Worm (Caenorhabditis elegans) whole organism, young adult: Measurements from ENCODE around the gene ash-2.

ENCODE experiments used
- B0019.2 ChIP-seq: fragments of 200-800 bp; sonication (Bioruptor generic); conservative IDR thresholded peaks from 2 replicates; pipeline ENCODE4 v1.3.6; 2022; ENCODE audit warnings: missing genetic modification reagents, missing genetic modification characterization, missing compliant biosample characterization
- B0261.1 ChIP-seq: sonication (generic microtip); optimal IDR thresholded peaks from 2 replicates; lab custom pipeline; 2016; ENCODE audit warnings: mild to moderate bottlenecking, missing genetic modification characterization, moderate library complexity, missing compliant biosample characterization
- B0336.3 ChIP-seq: fragments of 200-800 bp; sonication (Bioruptor generic); IDR thresholded peaks from 2 replicates; pipeline ENCODE4 v1.3.6; 2022; ENCODE audit warnings: missing genetic modification characterization, missing compliant biosample characterization
- C06A6.2 ChIP-seq: fragments of 200-800 bp; sonication (Bioruptor generic); conservative IDR thresholded peaks from 2 replicates; pipeline ENCODE4 v1.3.6; 2022; ENCODE audit warnings: missing genetic modification characterization, missing compliant biosample characterization
- D2030.7 ChIP-seq: fragments of 200-800 bp; sonication (Bioruptor generic); IDR thresholded peaks from 2 replicates; pipeline ENCODE4 v1.3.6; 2022; ENCODE audit warnings: missing genetic modification reagents, missing genetic modification characterization, missing compliant biosample characterization
- F22D6.2 ChIP-seq: sonication (generic microtip); optimal IDR thresholded peaks from 2 replicates; lab custom pipeline; 2016; ENCODE audit warnings: mild to moderate bottlenecking, missing genetic modification characterization, missing compliant biosample characterization
- F33H1.4 ChIP-seq: fragments of 200-800 bp; sonication (Bioruptor generic); IDR thresholded peaks from 2 replicates; pipeline ENCODE4 v1.3.6; 2022; ENCODE audit warnings: missing genetic modification reagents, missing genetic modification characterization, missing compliant biosample characterization
- F52B5.7 ChIP-seq: sonication (generic microtip); optimal IDR thresholded peaks from 2 replicates; lab custom pipeline; 2016; ENCODE audit warnings: mild to moderate bottlenecking, missing genetic modification characterization, missing compliant biosample characterization
- F55B11.4 ChIP-seq: sonication (generic microtip); optimal IDR thresholded peaks from 2 replicates; lab custom pipeline; 2016; ENCODE audit warnings: missing compliant biosample characterization, missing genetic modification characterization, borderline replicate concordance; ENCODE audit not compliant: insufficient read depth
- K12H6.12 ChIP-seq: fragments of 200-800 bp; sonication (Bioruptor generic); optimal IDR thresholded peaks from 2 replicates; lab custom pipeline; 2018; ENCODE audit warnings: mild to moderate bottlenecking, missing genetic modification characterization, missing compliant biosample characterization
- T07F8.4 ChIP-seq: sonication (generic microtip); optimal IDR thresholded peaks from 2 replicates; lab custom pipeline; 2016; ENCODE audit warnings: mild to moderate bottlenecking, missing genetic modification characterization, moderate library complexity, missing compliant biosample characterization
- T26A5.8 ChIP-seq: sonication (generic microtip); optimal IDR thresholded peaks from 2 replicates; lab custom pipeline; 2016; ENCODE audit warnings: missing genetic modification characterization, missing compliant biosample characterization
- Y56A3A.18 ChIP-seq: fragments of 200-800 bp; sonication (Bioruptor generic); IDR thresholded peaks from 2 replicates; pipeline ENCODE4 v1.3.6; 2022; ENCODE audit warnings: missing genetic modification reagents, missing genetic modification characterization, missing compliant biosample characterization
- Y67H2A.10 ChIP-seq: fragments of 200-800 bp; sonication (Bioruptor generic); conservative IDR thresholded peaks from 2 replicates; pipeline ENCODE4 v1.3.6; 2022; ENCODE audit warnings: missing genetic modification reagents, missing genetic modification characterization, missing compliant biosample characterization
- Y79H2A.3 ChIP-seq: fragments of 200-800 bp; sonication (Bioruptor generic); conservative IDR thresholded peaks from 2 replicates; pipeline ENCODE4 v1.3.6; 2022; ENCODE audit warnings: missing genetic modification reagents, missing genetic modification characterization, missing compliant biosample characterization
- Y95B8A.8 ChIP-seq: fragments of 200-800 bp; sonication (Bioruptor generic); IDR thresholded peaks from 2 replicates; pipeline ENCODE4 v1.3.6; 2022; ENCODE audit warnings: missing genetic modification reagents, missing genetic modification characterization, missing compliant biosample characterization
- akir-1 ChIP-seq: fragments of 200-800 bp; sonication (Bioruptor generic); optimal IDR thresholded peaks from 2 replicates; lab custom pipeline; 2018; ENCODE audit warnings: mild to moderate bottlenecking, missing genetic modification characterization, moderate library complexity, missing compliant biosample characterization
- aptf-2 ChIP-seq: fragments of 200-800 bp; sonication (Bioruptor generic); conservative IDR thresholded peaks from 2 replicates; pipeline ENCODE4 v1.3.6; 2022; ENCODE audit warnings: missing genetic modification reagents, missing genetic modification characterization, missing compliant biosample characterization
- atf-7 ChIP-seq: sonication (generic microtip); optimal IDR thresholded peaks from 2 replicates; lab custom pipeline; 2017; ENCODE audit warnings: mild to moderate bottlenecking, missing genetic modification characterization, missing compliant biosample characterization
- attf-3 ChIP-seq: fragments of 200-800 bp; sonication (Bioruptor generic); conservative IDR thresholded peaks from 2 replicates; pipeline ENCODE4 v1.3.6; 2022; ENCODE audit warnings: missing genetic modification reagents, missing genetic modification characterization, missing compliant biosample characterization
- attf-5 ChIP-seq: fragments of 200-800 bp; sonication (Bioruptor generic); optimal IDR thresholded peaks from 2 replicates; lab custom pipeline; 2018; ENCODE audit warnings: mild to moderate bottlenecking, missing genetic modification characterization, missing compliant biosample characterization
- bed-2 ChIP-seq: fragments of 200-800 bp; sonication (Bioruptor generic); IDR thresholded peaks from 2 replicates; pipeline ENCODE4 v1.3.6; 2022; ENCODE audit warnings: missing genetic modification reagents, missing genetic modification characterization, missing compliant biosample characterization
- cebp-2 ChIP-seq: fragments of 200-800 bp; sonication (Bioruptor generic); IDR thresholded peaks from 2 replicates; pipeline ENCODE4 v1.3.6; 2022; ENCODE audit warnings: missing genetic modification characterization, missing compliant biosample characterization
- ceh-100 ChIP-seq: fragments of 200-800 bp; sonication (Bioruptor generic); IDR thresholded peaks from 2 replicates; pipeline ENCODE4 v1.3.6; 2022; ENCODE audit warnings: missing genetic modification reagents, missing genetic modification characterization, missing compliant biosample characterization
- dpff-1 ChIP-seq: sonication (generic microtip); optimal IDR thresholded peaks from 2 replicates; lab custom pipeline; 2017; ENCODE audit warnings: mild to moderate bottlenecking, missing genetic modification characterization, missing compliant biosample characterization
- egl-18 ChIP-seq: fragments of 200-800 bp; sonication (Bioruptor generic); IDR thresholded peaks from 2 replicates; pipeline ENCODE4 v1.3.6; 2022; ENCODE audit warnings: missing genetic modification reagents, missing genetic modification characterization, missing compliant biosample characterization
- egl-44 ChIP-seq: fragments of 200-800 bp; sonication (Bioruptor generic); IDR thresholded peaks from 2 replicates; pipeline ENCODE4 v1.3.6; 2022; ENCODE audit warnings: missing genetic modification reagents, missing genetic modification characterization, missing compliant biosample characterization
- ekl-4 ChIP-seq: fragments of 200-800 bp; sonication (Bioruptor generic); IDR thresholded peaks from 2 replicates; pipeline ENCODE4 v1.3.6; 2022; ENCODE audit warnings: missing genetic modification reagents, missing genetic modification characterization, missing compliant biosample characterization
- ets-4 ChIP-seq: fragments of 200-800 bp; sonication (Bioruptor generic); optimal IDR thresholded peaks from 2 replicates; lab custom pipeline; 2018; ENCODE audit warnings: mild to moderate bottlenecking, missing genetic modification characterization, missing compliant biosample characterization
- fkh-3 ChIP-seq: sonication (generic microtip); optimal IDR thresholded peaks from 2 replicates; lab custom pipeline; 2016; ENCODE audit warnings: mild to moderate bottlenecking, missing genetic modification characterization, missing compliant biosample characterization
- lin-35 ChIP-seq, 3 experiments: fragments of 150-350 bp in 2 of 3; sonication (generic microtip) in 1 of 3; optimal IDR thresholded peaks; 2 replicates each; lab custom pipeline; 2014 to 2018; ENCODE audit warnings: missing biosample characterization in 3 of 3, missing genetic modification characterization in 3 of 3, missing genetic modification reagents in 3 of 3
- lin-40 ChIP-seq: sonication (generic microtip); optimal IDR thresholded peaks from 2 replicates; lab custom pipeline; 2016; ENCODE audit warnings: missing genetic modification characterization, mild to moderate bottlenecking, missing compliant biosample characterization, missing genotype, missing genetic modification reagents
- lsl-1 ChIP-seq: fragments of 200-800 bp; sonication (Bioruptor generic); optimal IDR thresholded peaks from 2 replicates; lab custom pipeline; 2018; ENCODE audit warnings: mild to moderate bottlenecking, missing genetic modification characterization, moderate library complexity, missing compliant biosample characterization
- lsy-27 ChIP-seq: sonication (generic microtip); optimal IDR thresholded peaks from 2 replicates; lab custom pipeline; 2017; ENCODE audit warnings: missing genetic modification characterization, mild to moderate bottlenecking, missing compliant biosample characterization, antibody characterized with exemption, missing genotype, borderline replicate concordance; ENCODE audit not compliant: insufficient read depth
- madf-6 ChIP-seq: fragments of 200-800 bp; sonication (Bioruptor generic); IDR thresholded peaks from 2 replicates; pipeline ENCODE4 v1.3.6; 2022; ENCODE audit warnings: missing genetic modification reagents, missing genetic modification characterization, missing compliant biosample characterization
- mxl-1 ChIP-seq: sonication (generic microtip); optimal IDR thresholded peaks from 2 replicates; lab custom pipeline; 2016; ENCODE audit warnings: missing genetic modification characterization, missing compliant biosample characterization
- nhr-90 ChIP-seq: sonication (generic microtip); optimal IDR thresholded peaks from 2 replicates; lab custom pipeline; 2016; ENCODE audit warnings: missing genotype, mild to moderate bottlenecking, missing genetic modification characterization, missing compliant biosample characterization
- rec-8 ChIP-seq, 2 experiments: sonication (generic microtip); optimal IDR thresholded peaks; 2 replicates each; lab custom pipeline; 2016; ENCODE audit warnings: mild to moderate bottlenecking in 2 of 2, missing genetic modification characterization in 2 of 2, missing genetic modification reagents in 2 of 2, missing genotype in 2 of 2, missing biosample characterization in 1 of 2, missing compliant biosample characterization in 1 of 2, moderate library complexity in 1 of 2
- sea-2 ChIP-seq: fragments of 200-800 bp; sonication (Bioruptor generic); IDR thresholded peaks from 2 replicates; pipeline ENCODE4 v1.3.6; 2022; ENCODE audit warnings: missing genetic modification characterization, missing compliant biosample characterization
- snpc-1.3 ChIP-seq: sonication (generic microtip); optimal IDR thresholded peaks from 2 replicates; lab custom pipeline; 2017; ENCODE audit warnings: missing genetic modification characterization, mild to moderate bottlenecking, missing compliant biosample characterization, antibody characterized with exemption, moderate library complexity, missing genotype, missing genetic modification reagents; ENCODE audit not compliant: insufficient read depth
- snpc-3.4 ChIP-seq: sonication (generic microtip); optimal IDR thresholded peaks from 2 replicates; lab custom pipeline; 2017; ENCODE audit warnings: missing genetic modification characterization, mild to moderate bottlenecking, missing compliant biosample characterization, antibody characterized with exemption, moderate library complexity, missing genotype, missing genetic modification reagents
- tbx-9 ChIP-seq: sonication (generic microtip); optimal IDR thresholded peaks from 2 replicates; lab custom pipeline; 2016; ENCODE audit warnings: borderline replicate concordance, missing genetic modification characterization, inconsistent platforms, missing compliant biosample characterization
- unc-62 ChIP-seq: fragments of 150-350 bp; optimal IDR thresholded peaks from 2 replicates; lab custom pipeline; 2014; ENCODE audit warnings: missing biosample characterization, missing genetic modification reagents, missing genetic modification characterization
- xnd-1 ChIP-seq: sonication (generic microtip); optimal IDR thresholded peaks from 2 replicates; lab custom pipeline; 2016; ENCODE audit warnings: missing genotype, missing genetic modification reagents, missing genetic modification characterization, missing compliant biosample characterization
- zfh-2 ChIP-seq: fragments of 200-800 bp; sonication (Bioruptor generic); conservative IDR thresholded peaks from 2 replicates; pipeline ENCODE4 v1.3.6; 2022; ENCODE audit warnings: missing genetic modification reagents, missing genetic modification characterization, missing compliant biosample characterization
- zim-3 ChIP-seq: sonication (generic microtip); optimal IDR thresholded peaks from 2 replicates; lab custom pipeline; 2017; ENCODE audit warnings: mild to moderate bottlenecking, missing genetic modification characterization, moderate library complexity, missing compliant biosample characterization
- ztf-22 ChIP-seq: fragments of 200-800 bp; sonication (Bioruptor generic); optimal IDR thresholded peaks from 2 replicates; lab custom pipeline; 2018; ENCODE audit warnings: mild to moderate bottlenecking, missing genetic modification characterization, moderate library complexity, missing compliant biosample characterization
- ztf-28 ChIP-seq: fragments of 200-800 bp; sonication (Bioruptor generic); IDR thresholded peaks from 2 replicates; pipeline ENCODE4 v1.3.6; 2022; ENCODE audit warnings: missing genetic modification reagents, missing genetic modification characterization, missing compliant biosample characterization
- ztf-3 ChIP-seq: fragments of 200-800 bp; sonication (Bioruptor generic); optimal IDR thresholded peaks from 2 replicates; lab custom pipeline; 2018; ENCODE audit warnings: mild to moderate bottlenecking, missing genetic modification characterization, missing compliant biosample characterization

The ash-2 gene

DNA sequence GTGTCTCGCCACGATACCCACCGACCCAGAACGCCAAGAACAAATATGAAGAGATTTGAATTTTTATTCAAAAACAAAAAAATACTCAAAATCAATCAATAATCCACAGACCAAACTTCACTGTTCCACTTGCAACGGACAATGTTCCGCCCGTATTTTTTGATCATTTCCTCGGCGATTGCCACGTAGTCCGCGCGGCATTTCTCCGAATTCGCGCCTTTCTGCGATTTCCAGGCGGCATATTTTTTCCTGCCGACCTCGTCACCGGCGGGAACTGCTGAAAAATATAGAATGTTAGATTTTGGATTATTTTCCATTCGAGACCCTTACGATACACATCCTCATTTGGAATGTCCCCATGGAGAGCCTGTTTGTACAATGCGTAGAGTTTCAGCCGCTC, 7.4 kb upstream of the ash-2 start (continued):
- TF ChIP-seq B0261.1 (no peak), attf-3 (GFP tag; lab: Robert Waterston, UW) (no peak), F22D6.2 (tag; lab: Kevin White, UChicago) (no peak), sea-2 (GFP tag; lab: Robert Waterston, UW) (no peak), bed-2 (GFP tag; lab: Robert Waterston, UW) (no peak), Y79H2A.3 (no peak), lsl-1 (GFP tag; lab: Kevin White, UChicago) (peak; percentile 50), dpff-1 (tag; lab: Kevin White, UChicago) (no peak), Y67H2A.10 (GFP tag; lab: Robert Waterston, UW) (no peak), egl-44 (no peak), T26A5.8 (tag; lab: Kevin White, UChicago) (peak; percentile 18), T07F8.4 (tag; lab: Kevin White, UChicago) (no peak), cebp-2 (no peak), rec-8 (tag; optimal IDR thresholded peaks at IDR 0.05; lab: Kevin White, UChicago) (no peak), egl-18 (GFP tag; lab: Robert Waterston, UW) (no peak), lin-35 (GFP tag; optimal IDR thresholded peaks at IDR 0.05; lab: Kevin White, UChicago) (peak in 1 of 3 experiments; percentile 32), aptf-2 (GFP tag; lab: Robert Waterston, UW) (no peak), ceh-100 (GFP tag; lab: Robert Waterston, UW) (0 out of 2 replicates have a peak, but pooled peaks have one; percentile 30), fkh-3 (tag; lab: Kevin White, UChicago) (no peak), atf-7 (no peak), attf-5 (GFP tag; lab: Kevin White, UChicago) (no peak), B0019.2 (no peak), ztf-28 (no peak), snpc-3.4 (tag; lab: Kevin White, UChicago) (peak; percentile 9), xnd-1 (tag; lab: Kevin White, UChicago) (peak; percentile 36), akir-1 (GFP tag; lab: Kevin White, UChicago) (no peak), madf-6 (peak; percentile 80), Y56A3A.18 (GFP tag; lab: Robert Waterston, UW) (no peak), B0336.3 (GFP tag; lab: Robert Waterston, UW) (peak; percentile 63), lsy-27 (tag; lab: Kevin White, UChicago) (no peak), snpc-1.3 (tag; lab: Kevin White, UChicago) (no peak), ztf-22 (GFP tag; lab: Kevin White, UChicago) (no peak), lin-40 (no peak), mxl-1 (tag; lab: Kevin White, UChicago) (no peak), Y95B8A.8 (GFP tag; lab: Robert Waterston, UW) (0 out of 2 replicates have a peak, but pooled peaks have one; percentile 82), unc-62 (GFP tag; lab: Kevin White, UChicago) (no peak), F52B5.7 (tag; lab: Kevin White, UChicago) (no peak), F33H1.4 (GFP tag; lab: Robert Waterston, UW) (peak; percentile 41; the same call in 1 of the 2 replicates), zfh-2 (GFP tag; lab: Robert Waterston, UW) (no peak), D2030.7 (GFP tag; lab: Robert Waterston, UW) (no peak), ztf-3 (GFP tag; lab: Kevin White, UChicago) (no peak), ekl-4 (no peak; the same call in 1 of the 2 replicates), tbx-9 (tag; lab: Kevin White, UChicago) (no peak), K12H6.12 (tag; lab: Kevin White, UChicago) (no peak), zim-3 (tag; lab: Kevin White, UChicago) (peak; percentile 7), nhr-90 (tag; lab: Kevin White, UChicago) (no peak), ets-4 (GFP tag; lab: Kevin White, UChicago) (no peak), C06A6.2 (GFP tag; lab: Robert Waterston, UW) (no peak), F55B11.4 (tag; lab: Kevin White, UChicago) (no peak)
